Worm (Caenorhabditis elegans): Measurements from ENCODE around the gene ZC190.8.

ce11 chrV:8661241-8661954 is 26.2 kb downstream of the ZC190.8 start:
- TF ChIP-seq ref-2 (tag; optimal IDR thresholded peaks at IDR 0.05): no peak
- TF ChIP-seq ama-1 (optimal IDR thresholded peaks at IDR 0.05): no peak
- TF ChIP-seq tbx-7 (tag; optimal IDR thresholded peaks at IDR 0.05): no peak
- TF ChIP-seq elt-2 (tag; optimal IDR thresholded peaks at IDR 0.05): peak; percentile 98
- TF ChIP-seq K02D7.2 (tag; optimal IDR thresholded peaks at IDR 0.05): no peak
- TF ChIP-seq ceh-2 (tag; optimal IDR thresholded peaks at IDR 0.05): no peak
- no peak for TF ChIP-seq fkh-10 (GFP tag; optimal IDR thresholded peaks at IDR 0.05)
- no peak for TF ChIP-seq tbx-2 (tag; optimal IDR thresholded peaks at IDR 0.05)
- peak; percentile 37 for TF ChIP-seq pqm-1 (tag; optimal IDR thresholded peaks at IDR 0.05)

Data from whole organism, late embryonic.